Worm (Caenorhabditis elegans): ENCODE measurements around the gene gst-2.

ce11 chrIV:10135817-10136216 lies 6.0 kb downstream of the gst-2 start, which contains the start of gene K08F4.5:
- TF ChIP-seq tbx-7 (tag; optimal IDR thresholded peaks at IDR 0.05) (no peak), ama-1 (optimal IDR thresholded peaks at IDR 0.05) (no peak), C38D4.7 (GFP tag; optimal IDR thresholded peaks at IDR 0.05) (no peak), pha-4 (tag; optimal IDR thresholded peaks at IDR 0.05) (no peak), ttx-3 (tag; optimal IDR thresholded peaks at IDR 0.05) (no peak), hlh-6 (tag; optimal IDR thresholded peaks at IDR 0.05) (no peak), unc-3 (GFP tag; conservative IDR thresholded peaks at IDR 0.05) (no peak), unc-3 (tag; optimal IDR thresholded peaks at IDR 0.05) (no peak), lin-11 (tag; optimal IDR thresholded peaks at IDR 0.05) (no peak), hlh-30 (tag; optimal IDR thresholded peaks at IDR 0.05; ENCODE audit: insufficient read depth) (no peak), elt-2 (tag; optimal IDR thresholded peaks at IDR 0.05) (no peak), unc-86 (tag; optimal IDR thresholded peaks at IDR 0.05) (no peak)

Data from whole organism, late embryonic.